Fruit fly (Drosophila melanogaster): ENCODE measurements around the gene neo.
A peak's percentile ranks its signal among the peaks of the same experiment; 100 is the strongest.

Gene neo

DNA sequence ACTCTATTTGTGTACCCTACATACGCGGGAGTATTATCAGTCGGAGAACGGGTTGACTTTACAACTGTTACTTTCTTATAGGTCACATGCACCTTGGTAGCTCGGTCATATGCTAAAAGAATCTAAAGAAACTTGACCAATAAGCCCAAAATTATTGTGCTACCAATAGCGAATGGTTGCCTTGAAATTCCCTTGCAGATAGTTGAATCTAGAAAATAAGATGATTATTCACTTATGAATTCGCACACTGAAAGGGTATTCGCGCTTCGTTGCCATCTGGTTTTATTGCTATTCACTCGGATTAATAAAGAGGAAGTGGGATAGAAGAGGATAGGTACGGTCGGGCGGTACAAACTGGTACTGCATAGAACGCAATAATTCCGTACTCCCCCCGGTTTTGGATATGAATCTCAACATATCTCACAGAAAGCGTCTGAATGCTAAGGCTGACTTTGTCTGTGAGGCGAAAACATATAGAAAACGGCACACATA, 45.1 kb upstream of the neo start (continued):
- TF ChIP-seq fd59A (GFP tag; optimal IDR thresholded peaks at IDR 0.05) (peak; percentile 79), CG4318 (GFP tag; optimal IDR thresholded peaks at IDR 0.05) (peak; percentile 70), Gug (GFP tag; IDR thresholded peaks at IDR 0.05) (peak; percentile 72), CG16779 (tag; optimal IDR thresholded peaks at IDR 0.05) (no peak), fd85E (GFP tag; optimal IDR thresholded peaks at IDR 0.05) (peak; percentile 37), CG8319 (GFP tag; optimal IDR thresholded peaks at IDR 0.05) (peak; percentile 16), Hr4 (GFP tag; optimal IDR thresholded peaks at IDR 0.05) (peak; percentile 90), Ets21C (GFP tag; optimal IDR thresholded peaks at IDR 0.05) (peak; percentile 55), vri (GFP tag; optimal IDR thresholded peaks at IDR 0.05) (peak; percentile 35), Eip93F (GFP tag; optimal IDR thresholded peaks at IDR 0.05) (no peak), CG11902 (GFP tag; optimal IDR thresholded peaks at IDR 0.05) (peak; percentile 76), esn (GFP tag; optimal IDR thresholded peaks at IDR 0.05) (peak; percentile 79), CG8632 (GFP tag; optimal IDR thresholded peaks at IDR 0.05) (peak; percentile 74), Lpt (GFP tag; optimal IDR thresholded peaks at IDR 0.05) (peak; percentile 58)

DNA sequence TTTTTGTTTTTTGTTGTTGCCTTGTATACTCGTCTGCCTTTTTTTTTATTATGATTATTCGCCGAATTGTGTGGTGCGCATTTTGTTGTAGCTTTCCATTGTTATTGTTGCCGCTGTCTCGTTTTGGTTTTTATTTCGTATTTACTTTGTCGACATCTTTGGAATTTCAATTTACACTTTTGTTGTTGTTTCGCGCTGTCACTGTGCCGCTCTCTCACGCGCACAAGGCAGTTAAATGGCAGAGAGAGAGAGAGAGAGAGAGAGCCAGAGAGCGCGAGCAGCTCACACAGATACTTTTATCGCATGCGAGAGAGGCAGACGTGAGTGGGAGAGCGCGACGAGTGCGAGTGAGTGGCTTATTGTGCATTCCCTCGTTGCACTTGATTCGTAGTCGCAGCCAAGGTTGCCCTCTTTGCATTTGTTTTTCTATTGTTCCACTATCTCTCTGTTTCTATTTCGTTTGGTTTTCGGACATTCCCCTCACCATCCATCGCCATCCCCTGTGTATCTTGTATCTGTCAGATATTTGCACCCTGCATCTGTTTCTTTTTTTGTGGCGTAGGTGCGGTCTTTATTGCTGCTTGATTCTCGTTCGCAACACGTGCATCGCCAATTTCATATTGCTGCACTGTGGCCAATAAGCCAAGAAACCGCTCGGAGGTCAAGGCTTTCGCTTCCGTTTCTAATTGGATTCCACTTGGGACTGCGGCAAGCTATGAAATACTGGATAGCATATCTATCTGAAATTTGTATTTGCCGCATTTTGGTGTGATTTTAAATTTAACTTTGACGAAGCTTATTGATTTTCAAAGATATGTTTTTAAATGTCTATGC, 44.4 kb upstream of the neo start:
- no peak for TF ChIP-seq CG7368 (GFP tag; optimal IDR thresholded peaks at IDR 0.05)
- peak; percentile 58 for TF ChIP-seq vri (GFP tag; optimal IDR thresholded peaks at IDR 0.05)
- no peak for TF ChIP-seq Met (GFP tag; optimal IDR thresholded peaks at IDR 0.05)
- peak; percentile 66 for TF ChIP-seq achi (GFP tag; optimal IDR thresholded peaks at IDR 0.05)
- TF ChIP-seq CG3919 (GFP tag; optimal IDR thresholded peaks at IDR 0.05): no peak
- no peak for TF ChIP-seq Sox14 (GFP tag; optimal IDR thresholded peaks at IDR 0.05)
- TF ChIP-seq CG6163 (GFP tag; IDR thresholded peaks at IDR 0.05): peak; percentile 54
- no peak for TF ChIP-seq CG8119 (GFP tag; IDR thresholded peaks at IDR 0.05)
- no peak for TF ChIP-seq Hr38 (GFP tag; optimal IDR thresholded peaks at IDR 0.05)
- no peak for TF ChIP-seq Smox (GFP tag; optimal IDR thresholded peaks at IDR 0.05)
- TF ChIP-seq dsx (GFP tag; optimal IDR thresholded peaks at IDR 0.05; ENCODE audit: poor library complexity, severe bottlenecking): peak; percentile 61
- no peak for TF ChIP-seq topi (GFP tag; optimal IDR thresholded peaks at IDR 0.05)
- TF ChIP-seq fkh (GFP tag; optimal IDR thresholded peaks at IDR 0.05): peak; percentile 92
- no peak for TF ChIP-seq CG32006 (GFP tag; optimal IDR thresholded peaks at IDR 0.05)
- TF ChIP-seq Ets21C (GFP tag; optimal IDR thresholded peaks at IDR 0.05): no peak
- TF ChIP-seq CG6854 (GFP tag; optimal IDR thresholded peaks at IDR 0.05): peak; percentile 61
- no peak for TF ChIP-seq CG3032 (tag; optimal IDR thresholded peaks at IDR 0.05)
- no peak for TF ChIP-seq acj6 (GFP tag; optimal IDR thresholded peaks at IDR 0.05)
- TF ChIP-seq net (GFP tag; optimal IDR thresholded peaks at IDR 0.05): no peak
- TF ChIP-seq svp (GFP tag): peak; percentile 54
- no peak for TF ChIP-seq fd59A (GFP tag; optimal IDR thresholded peaks at IDR 0.05)
- peak; percentile 37 for TF ChIP-seq CG16779 (tag; optimal IDR thresholded peaks at IDR 0.05)
- TF ChIP-seq CG8319 (GFP tag; optimal IDR thresholded peaks at IDR 0.05): no peak
- no peak for TF ChIP-seq eg (GFP tag; IDR thresholded peaks at IDR 0.05)
- no peak for TF ChIP-seq CG6792 (GFP tag; optimal IDR thresholded peaks at IDR 0.05)
- TF ChIP-seq CG15336 (GFP tag; IDR thresholded peaks at IDR 0.05): peak; percentile 67; the same call in 1 of the 2 replicates
- TF ChIP-seq fd85E (GFP tag; optimal IDR thresholded peaks at IDR 0.05): no peak
- peak; percentile 71 for TF ChIP-seq Eip78C (GFP tag)
- TF ChIP-seq esn (GFP tag; optimal IDR thresholded peaks at IDR 0.05): no peak
- TF ChIP-seq CG9139 (GFP tag; optimal IDR thresholded peaks at IDR 0.05): peak; percentile 4
- peak; percentile 62 for TF ChIP-seq Eip93F (GFP tag; optimal IDR thresholded peaks at IDR 0.05)
- no peak for TF ChIP-seq CG11294 (GFP tag; IDR thresholded peaks at IDR 0.05)
- no peak for TF ChIP-seq OdsH (GFP tag; optimal IDR thresholded peaks at IDR 0.05)
- no peak for TF ChIP-seq CG6808 (GFP tag; optimal IDR thresholded peaks at IDR 0.05)
